Worm (Caenorhabditis elegans): ENCODE data around the gene srx-122.

DNA sequence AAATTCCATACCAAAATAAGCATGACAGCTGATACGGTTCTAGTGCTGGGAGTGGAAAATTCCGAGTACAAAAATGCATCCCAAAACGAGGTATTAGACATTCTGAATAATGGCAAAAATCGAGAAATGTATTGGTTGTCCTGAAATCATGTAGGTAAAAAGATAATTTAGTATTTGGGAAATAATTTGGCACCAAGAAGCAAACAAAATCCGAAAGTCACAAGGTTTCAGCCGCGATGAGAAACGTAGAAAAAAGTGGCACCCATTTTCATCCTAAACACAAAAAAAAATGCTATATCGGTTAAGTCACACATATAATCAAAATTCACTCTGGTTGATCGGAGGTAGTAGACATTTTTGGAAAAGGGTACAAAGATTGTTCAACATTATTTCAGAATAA is at the start of gene srx-122:
- TF ChIP-seq nhr-76 (tag; optimal IDR thresholded peaks at IDR 0.05) (no peak), lin-13 (GFP tag; optimal IDR thresholded peaks at IDR 0.05) (no peak), elt-2 (tag; optimal IDR thresholded peaks at IDR 0.05) (no peak), elt-3 (tag; optimal IDR thresholded peaks at IDR 0.05) (no peak), hpl-2 (GFP tag; optimal IDR thresholded peaks at IDR 0.05) (no peak)

Measured in whole organism, L1 larva.